Worm (Caenorhabditis elegans): Measurements from ENCODE around the gene B0252.3.

Gene B0252.3

ce11 chrII:6918862-6919261 lies 11.3 kb upstream of the B0252.3 start, which contains the start of gene B0252.5:
Gene B0252.5 (minus strand): TSS chrII:6918878.
- no peak for TF ChIP-seq mab-9 (GFP tag; IDR thresholded peaks at IDR 0.05)
- TF ChIP-seq elt-2 (tag; optimal IDR thresholded peaks at IDR 0.05), result peak; percentile 32

ce11 chrII:6917710-6918109 lies 10.2 kb upstream of the B0252.3 start, which contains the start of gene B0252.11:
Gene B0252.11 (minus strand): TSS chrII:6917810.
- TF ChIP-seq efl-1 (optimal IDR thresholded peaks at IDR 0.05) (no peak), efl-1 (GFP tag; optimal IDR thresholded peaks at IDR 0.05 in 1 of 2) (peak in 1 of 2 experiments; percentile 85), swsn-7 (tag; optimal IDR thresholded peaks at IDR 0.05) (no peak)

ce11 chrII:6915875-6916274 lies 8.3 kb upstream of the B0252.3 start, which contains the start of gene B0252.8:
Gene B0252.8 (plus strand): TSS chrII:6916166.
- TF ChIP-seq blmp-1 (tag; optimal IDR thresholded peaks at IDR 0.05), result no peak
- TF ChIP-seq xbp-1 (tag; optimal IDR thresholded peaks at IDR 0.05), result no peak
- no peak for TF ChIP-seq lin-35 (GFP tag; optimal IDR thresholded peaks at IDR 0.05)
- TF ChIP-seq nhr-90 (tag; optimal IDR thresholded peaks at IDR 0.05; ENCODE audit: poor library complexity), result no peak

- peak; percentile 13 for TF ChIP-seq C34B4.2 (tag; optimal IDR thresholded peaks at IDR 0.05)
- TF ChIP-seq C16A3.4 (tag; optimal IDR thresholded peaks at IDR 0.05), result peak; percentile 49
- TF ChIP-seq rnt-1 (tag; optimal IDR thresholded peaks at IDR 0.05), result peak; percentile 99
- peak; percentile 84 for TF ChIP-seq unc-86 (tag; optimal IDR thresholded peaks at IDR 0.05)
- TF ChIP-seq unc-98 (GFP tag; IDR thresholded peaks at IDR 0.05), result peak; percentile 97
- TF ChIP-seq C04F5.9 (tag; optimal IDR thresholded peaks at IDR 0.05), result peak; percentile 95
- no peak for TF ChIP-seq pqm-1 (tag; optimal IDR thresholded peaks at IDR 0.05)
- TF ChIP-seq lin-15B (tag; optimal IDR thresholded peaks at IDR 0.05), result peak; percentile 38
- peak; percentile 75 for TF ChIP-seq efl-3 (GFP tag; optimal IDR thresholded peaks at IDR 0.05)
- peak; percentile 81 for TF ChIP-seq lin-14 (GFP tag; optimal IDR thresholded peaks at IDR 0.05)
- TF ChIP-seq mdl-1 (tag; optimal IDR thresholded peaks at IDR 0.05), result peak in 1 of 2 experiments; percentile 29
- no peak for TF ChIP-seq nhr-237 (tag; optimal IDR thresholded peaks at IDR 0.05)
- peak; percentile 72 for TF ChIP-seq vab-15 (tag; optimal IDR thresholded peaks at IDR 0.05)
- peak; percentile 87 for TF ChIP-seq isw-1 (GFP tag; IDR thresholded peaks at IDR 0.05)
- TF ChIP-seq efl-1 (optimal IDR thresholded peaks at IDR 0.05), result peak; percentile 97 to 98
- TF ChIP-seq efl-1 (GFP tag; optimal IDR thresholded peaks at IDR 0.05 in 1 of 2), result peak; percentile 97 to 100
- peak; percentile 77 for TF ChIP-seq fkh-8 (tag; optimal IDR thresholded peaks at IDR 0.05)
- TF ChIP-seq hlh-17 (GFP tag; optimal IDR thresholded peaks at IDR 0.05; ENCODE audit: borderline replicate concordance), result peak; percentile 87
- TF ChIP-seq snu-23 (GFP tag; optimal IDR thresholded peaks at IDR 0.05), result peak; percentile 89
- TF ChIP-seq ceh-8 (GFP tag; optimal IDR thresholded peaks at IDR 0.05), result peak; percentile 75
- TF ChIP-seq ztf-4 (tag; optimal IDR thresholded peaks at IDR 0.05), result peak; percentile 66
- TF ChIP-seq blmp-1 (tag; optimal IDR thresholded peaks at IDR 0.05), result peak; percentile 61
- peak; percentile 95 for TF ChIP-seq sox-4 (tag; optimal IDR thresholded peaks at IDR 0.05)
- no peak for TF ChIP-seq egl-27 (tag; optimal IDR thresholded peaks at IDR 0.05)
- TF ChIP-seq nhr-84 (tag; optimal IDR thresholded peaks at IDR 0.05), result no peak
- TF ChIP-seq nhr-85 (tag), result peak; percentile 96
- TF ChIP-seq nhr-20 (tag; optimal IDR thresholded peaks at IDR 0.05), result peak; percentile 92
- no peak for TF ChIP-seq nhr-77 (tag; optimal IDR thresholded peaks at IDR 0.05)
- TF ChIP-seq ceh-63 (GFP tag; optimal IDR thresholded peaks at IDR 0.05), result peak; percentile 79
- TF ChIP-seq tlp-1 (tag; optimal IDR thresholded peaks at IDR 0.05), result no peak
- no peak for TF ChIP-seq pag-3 (tag; optimal IDR thresholded peaks at IDR 0.05; ENCODE audit: borderline replicate concordance, insufficient read depth)
- TF ChIP-seq lir-3 (tag; optimal IDR thresholded peaks at IDR 0.05; ENCODE audit: poor library complexity), result peak; percentile 97
- peak in 1 of 2 experiments; percentile 99 for TF ChIP-seq ztf-11 (tag; optimal IDR thresholded peaks at IDR 0.05)
- peak; percentile 98 for TF ChIP-seq irx-1 (tag; optimal IDR thresholded peaks at IDR 0.05)
- TF ChIP-seq unc-30 (tag; optimal IDR thresholded peaks at IDR 0.05), result no peak
- peak; percentile 94 for TF ChIP-seq nhr-71 (tag; optimal IDR thresholded peaks at IDR 0.05)
- peak; percentile 13 for TF ChIP-seq nhr-11 (tag; optimal IDR thresholded peaks at IDR 0.05)
- no peak for TF ChIP-seq ets-5 (GFP tag; IDR thresholded peaks at IDR 0.05)
- peak; percentile 95 for TF ChIP-seq nhr-19 (GFP tag; conservative IDR thresholded peaks at IDR 0.05)
- TF ChIP-seq snpc-4 (tag; optimal IDR thresholded peaks at IDR 0.05), result peak; percentile 44
Observed at ce11 chrII:6913309-6913708, 5.8 kb upstream of the B0252.3 start, which contains the start of gene cyn-10. Gene cyn-10 (minus strand): TSS chrII:6913365.

All from whole organism, L1 larva.